Worm (Caenorhabditis elegans) whole organism, late embryonic: ENCODE data around the gene T12C9.7.
A peak's percentile ranks its signal among the peaks of the same experiment; 100 is the strongest.

Experiments
- K02D7.2 ChIP-seq: sonication (generic microtip); optimal IDR thresholded peaks from 2 replicates; lab custom pipeline; 2017; ENCODE audit warnings: mild to moderate bottlenecking, missing genetic modification characterization, missing compliant biosample characterization
- K09A11.1 ChIP-seq: sonication (generic microtip); optimal IDR thresholded peaks from 2 replicates; lab custom pipeline; 2017; ENCODE audit warnings: antibody characterized with exemption, mild to moderate bottlenecking, missing genetic modification characterization, missing compliant biosample characterization; ENCODE audit not compliant: insufficient read depth
- T23F11.4 ChIP-seq: fragments of 200-800 bp; sonication (Bioruptor generic); optimal IDR thresholded peaks from 2 replicates; lab custom pipeline; 2018; ENCODE audit warnings: mild to moderate bottlenecking, missing genetic modification characterization, missing compliant biosample characterization
- ahr-1 ChIP-seq: sonication (generic microtip); optimal IDR thresholded peaks from 2 replicates; lab custom pipeline; 2016; ENCODE audit warnings: missing genetic modification characterization, missing compliant biosample characterization
- ceh-14 ChIP-seq: sonication (generic microtip); optimal IDR thresholded peaks from 2 replicates; lab custom pipeline; 2016; ENCODE audit warnings: missing genotype, missing genetic modification characterization, missing compliant biosample characterization
- ceh-18 ChIP-seq: sonication (generic microtip); optimal IDR thresholded peaks from 2 replicates; lab custom pipeline; 2016; ENCODE audit warnings: missing genetic modification characterization, missing compliant biosample characterization
- ceh-2 ChIP-seq: sonication (generic microtip); optimal IDR thresholded peaks from 2 replicates; lab custom pipeline; 2016; ENCODE audit warnings: missing genotype, missing genetic modification characterization, missing compliant biosample characterization
- ceh-22 ChIP-seq: sonication (generic microtip); optimal IDR thresholded peaks from 2 replicates; lab custom pipeline; 2017; ENCODE audit warnings: missing biosample characterization, missing genetic modification characterization
- ceh-31 ChIP-seq: sonication (generic microtip); optimal IDR thresholded peaks from 2 replicates; lab custom pipeline; 2016; ENCODE audit warnings: missing genetic modification characterization, missing compliant biosample characterization
- ceh-34 ChIP-seq: sonication (generic microtip); optimal IDR thresholded peaks from 2 replicates; lab custom pipeline; 2016; ENCODE audit warnings: mild to moderate bottlenecking, missing genetic modification characterization, missing compliant biosample characterization
- ceh-48 ChIP-seq: sonication (generic microtip); optimal IDR thresholded peaks from 2 replicates; lab custom pipeline; 2016; ENCODE audit warnings: missing genetic modification characterization, inconsistent platforms, missing compliant biosample characterization
- ceh-6 ChIP-seq: fragments of 200-800 bp; sonication (Bioruptor generic); optimal IDR thresholded peaks from 2 replicates; lab custom pipeline; 2018; ENCODE audit warnings: mild to moderate bottlenecking, missing genetic modification characterization, missing compliant biosample characterization
- che-1 ChIP-seq: sonication (generic microtip); optimal IDR thresholded peaks from 2 replicates; lab custom pipeline; 2016; ENCODE audit warnings: mild to moderate bottlenecking, missing genetic modification characterization, missing compliant biosample characterization
- dve-1 ChIP-seq: sonication (generic microtip); optimal IDR thresholded peaks from 2 replicates; lab custom pipeline; 2017; ENCODE audit warnings: antibody characterized with exemption, mild to moderate bottlenecking, missing genetic modification characterization, missing compliant biosample characterization
- elt-2 ChIP-seq: sonication (generic microtip); optimal IDR thresholded peaks from 2 replicates; lab custom pipeline; 2016; ENCODE audit warnings: missing genetic modification reagents, missing genetic modification characterization, missing compliant biosample characterization
- elt-4 ChIP-seq: sonication (generic microtip); optimal IDR thresholded peaks from 2 replicates; lab custom pipeline; 2016; ENCODE audit warnings: missing genetic modification characterization, missing compliant biosample characterization
- ets-4 ChIP-seq: sonication (generic microtip); optimal IDR thresholded peaks from 2 replicates; lab custom pipeline; 2016; ENCODE audit warnings: missing genetic modification characterization, missing compliant biosample characterization
- fax-1 ChIP-seq: sonication (generic microtip); optimal IDR thresholded peaks from 2 replicates; lab custom pipeline; 2016; ENCODE audit warnings: missing genotype, missing genetic modification characterization, missing compliant biosample characterization
- fkh-6 ChIP-seq: sonication (generic microtip); optimal IDR thresholded peaks from 2 replicates; lab custom pipeline; 2016; ENCODE audit warnings: missing genetic modification characterization, missing compliant biosample characterization
- gmeb-2 ChIP-seq: sonication (generic microtip); optimal IDR thresholded peaks from 2 replicates; lab custom pipeline; 2016; ENCODE audit warnings: missing genetic modification characterization, inconsistent platforms, missing compliant biosample characterization
- hlh-30 ChIP-seq: sonication (generic microtip); optimal IDR thresholded peaks from 2 replicates; lab custom pipeline; 2017; ENCODE audit warnings: antibody characterized with exemption, missing genetic modification characterization, missing compliant biosample characterization; ENCODE audit not compliant: insufficient read depth
- hlh-6 ChIP-seq: sonication (generic microtip); optimal IDR thresholded peaks from 2 replicates; lab custom pipeline; 2016; ENCODE audit warnings: missing genotype, missing genetic modification characterization, missing compliant biosample characterization
- hlh-8 ChIP-seq: sonication (generic microtip); optimal IDR thresholded peaks from 2 replicates; lab custom pipeline; 2016; ENCODE audit warnings: missing genotype, missing genetic modification characterization, missing compliant biosample characterization
- lim-6 ChIP-seq: sonication (generic microtip); optimal IDR thresholded peaks from 2 replicates; lab custom pipeline; 2016; ENCODE audit warnings: missing genetic modification characterization, missing compliant biosample characterization
- nfya-1 ChIP-seq: sonication (generic microtip); optimal IDR thresholded peaks from 2 replicates; lab custom pipeline; 2017; ENCODE audit warnings: missing genetic modification characterization, mild to moderate bottlenecking, missing compliant biosample characterization, antibody characterized with exemption, moderate library complexity
- nhr-232 ChIP-seq: sonication (generic microtip); optimal IDR thresholded peaks from 2 replicates; lab custom pipeline; 2016; ENCODE audit warnings: missing genetic modification characterization, missing compliant biosample characterization
- odd-2 ChIP-seq: sonication (generic microtip); optimal IDR thresholded peaks from 2 replicates; lab custom pipeline; 2017; ENCODE audit warnings: antibody characterized with exemption, mild to moderate bottlenecking, missing genetic modification characterization, missing compliant biosample characterization
- pat-9 ChIP-seq: fragments of 200-800 bp; sonication (Bioruptor generic); optimal IDR thresholded peaks from 2 replicates; lab custom pipeline; 2018; ENCODE audit warnings: mild to moderate bottlenecking, missing genetic modification characterization, moderate library complexity, missing compliant biosample characterization
- pax-1 ChIP-seq: fragments of 150-350 bp; optimal IDR thresholded peaks from 2 replicates; lab custom pipeline; 2014; ENCODE audit warnings: missing biosample characterization, missing genetic modification characterization
- pha-2 ChIP-seq: sonication (generic microtip); optimal IDR thresholded peaks from 2 replicates; lab custom pipeline; 2017; ENCODE audit warnings: mild to moderate bottlenecking, missing genetic modification characterization, missing compliant biosample characterization
- pha-4 ChIP-seq: fragments of 150-350 bp; optimal IDR thresholded peaks from 2 replicates; lab custom pipeline; 2018; ENCODE audit warnings: missing biosample characterization, missing genetic modification reagents, missing genetic modification characterization
- pros-1 ChIP-seq: fragments of 150-350 bp; optimal IDR thresholded peaks from 2 replicates; lab custom pipeline; 2014; ENCODE audit warnings: missing biosample characterization, missing genetic modification reagents, missing genetic modification characterization
- ref-2 ChIP-seq: sonication (generic microtip); optimal IDR thresholded peaks from 2 replicates; lab custom pipeline; 2016; ENCODE audit warnings: missing genetic modification characterization, missing compliant biosample characterization
- sox-2 ChIP-seq: fragments of 200-800 bp; sonication (Bioruptor generic); IDR thresholded peaks from 2 replicates; pipeline ENCODE4 v1.3.6; 2022; ENCODE audit warnings: missing genetic modification reagents, missing genetic modification characterization, missing compliant biosample characterization
- tbx-7 ChIP-seq: sonication (generic microtip); optimal IDR thresholded peaks from 2 replicates; lab custom pipeline; 2016; ENCODE audit warnings: missing genotype, missing genetic modification characterization, missing compliant biosample characterization
- unc-42 ChIP-seq: sonication (generic microtip); optimal IDR thresholded peaks from 2 replicates; lab custom pipeline; 2016; ENCODE audit warnings: missing genotype, missing genetic modification characterization, missing compliant biosample characterization

T12C9.7 gene

DNA sequence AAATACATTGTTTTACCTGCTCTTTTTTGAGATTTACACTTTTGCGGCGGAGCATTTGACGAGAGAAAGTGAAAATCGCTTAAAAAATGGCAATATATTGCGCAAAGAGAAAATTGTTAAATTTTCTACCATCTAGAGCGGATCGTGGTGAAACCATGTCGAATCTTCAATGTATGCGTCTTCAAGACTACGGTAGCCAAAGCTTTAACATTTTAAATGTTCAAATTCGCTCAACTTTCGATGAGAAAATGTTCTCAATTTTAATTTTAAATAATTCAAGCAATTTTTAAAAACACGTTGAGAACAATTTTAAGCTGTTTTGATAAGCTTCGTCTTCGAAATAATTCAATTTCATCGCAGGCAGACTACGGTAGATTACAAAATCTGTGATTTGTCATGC lies 454 bp downstream of the T12C9.7 start:
- TF ChIP-seq ref-2 (tag; lab: Kevin White, UChicago), result no peak

DNA sequence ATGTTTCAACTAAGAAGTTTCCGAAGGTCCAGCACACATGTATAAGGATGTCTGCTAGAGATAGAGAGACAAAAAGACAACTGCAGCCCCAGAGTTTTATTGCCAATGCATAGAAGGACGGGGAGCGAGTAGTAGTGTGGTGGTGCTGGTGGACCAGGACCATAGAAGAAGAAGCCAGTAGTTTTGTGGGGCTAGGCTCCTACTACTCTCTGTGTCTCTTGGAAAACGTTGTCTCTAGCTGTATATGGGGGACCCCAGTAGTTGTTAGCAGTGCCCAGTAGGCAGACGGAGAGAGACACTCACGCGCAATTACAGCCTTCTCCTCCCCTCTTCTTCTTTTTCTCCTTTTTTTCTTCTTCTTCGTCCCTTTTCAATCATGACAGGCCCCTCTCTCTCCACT lies 4.7 kb downstream of the T12C9.7 start:
- TF ChIP-seq ceh-31 (peak; percentile 59), ceh-18 (tag; lab: Kevin White, UChicago) (peak; percentile 39), unc-42 (peak; percentile 53), lim-6 (tag; lab: Kevin White, UChicago) (peak; percentile 11), K02D7.2 (tag; lab: Kevin White, UChicago) (no peak), hlh-30 (no peak), ceh-14 (tag; lab: Kevin White, UChicago) (peak; percentile 42)

DNA sequence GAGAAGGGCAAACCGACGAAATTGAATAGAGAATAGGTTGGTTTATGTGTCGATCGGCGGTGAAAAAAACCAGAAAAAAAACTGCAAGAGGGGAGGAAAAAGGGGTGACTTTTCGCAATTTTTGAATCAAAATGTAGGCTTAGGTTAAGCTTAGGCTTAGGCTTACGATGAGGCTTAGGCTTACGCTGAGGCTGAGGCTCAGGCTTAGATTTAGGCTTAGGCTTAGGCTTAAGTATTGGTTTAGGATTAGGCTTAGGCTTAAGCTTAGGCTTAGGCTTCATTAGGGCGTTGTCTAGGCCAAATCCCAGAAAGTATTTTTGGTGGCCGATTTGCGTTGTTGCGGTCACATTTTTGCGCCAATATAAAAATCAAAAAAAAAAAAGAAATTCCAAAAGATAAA lies 5.9 kb downstream of the T12C9.7 start:
- peak; percentile 63 for TF ChIP-seq dve-1
- TF ChIP-seq nfya-1 (tag; lab: Kevin White, UChicago), result no peak

DNA sequence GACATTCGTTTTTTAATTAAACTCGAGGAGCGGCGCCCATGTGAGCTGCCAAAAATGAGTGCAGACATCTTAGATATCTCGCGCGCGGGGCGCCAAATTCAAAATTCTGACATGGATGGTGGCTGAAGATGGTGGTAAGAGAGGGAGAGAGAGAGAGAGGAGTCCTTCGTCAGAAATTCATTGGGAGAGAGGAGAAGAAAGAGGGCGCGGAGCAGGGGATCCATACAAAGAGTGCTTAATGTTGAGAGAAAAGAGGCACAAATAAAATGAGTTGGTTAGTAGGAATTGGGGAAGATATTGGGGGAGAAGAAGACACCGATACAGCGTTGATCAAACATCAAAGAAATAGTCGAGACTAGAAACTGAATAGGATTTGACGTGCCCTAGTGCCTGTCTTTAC lies 7.3 kb downstream of the T12C9.7 start:
- TF ChIP-seq elt-2, result no peak
- TF ChIP-seq elt-4 (tag; lab: Kevin White, UChicago), result no peak
- peak; percentile 54 for TF ChIP-seq unc-42
- no peak for TF ChIP-seq ahr-1 (tag; lab: Kevin White, UChicago)
- no peak for TF ChIP-seq hlh-6
- no peak for TF ChIP-seq tbx-7 (tag; lab: Kevin White, UChicago)
- peak; percentile 4 for TF ChIP-seq ceh-31

DNA sequence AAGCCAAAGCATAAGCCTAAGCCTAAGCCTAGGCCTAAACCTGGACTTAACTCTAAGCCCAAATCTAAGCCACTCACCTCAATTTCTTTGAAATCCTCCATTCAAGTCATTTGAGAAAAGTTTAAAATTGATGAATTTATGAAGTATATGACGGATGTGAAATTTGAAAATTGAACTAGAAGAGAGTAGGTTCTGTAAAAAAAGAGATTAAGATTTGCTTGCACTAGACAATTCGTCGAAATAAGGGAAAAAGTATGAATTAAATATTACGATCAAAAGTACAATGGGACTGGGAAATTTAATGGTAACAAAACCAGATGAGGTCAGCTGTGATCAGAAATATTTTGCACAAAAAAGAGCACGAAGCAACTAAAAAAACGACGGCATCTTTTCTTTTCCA lies 7.7 kb downstream of the T12C9.7 start, which contains the start of gene twk-2:
Gene twk-2, minus strand, starts transcription at position 101 of the 400 bp plus-strand sequence.
- no peak for TF ChIP-seq pros-1 (tag; lab: Kevin White, UChicago)
- TF ChIP-seq ref-2 (tag; lab: Kevin White, UChicago), result no peak
- TF ChIP-seq, all 69 proteins: peak for 0

DNA sequence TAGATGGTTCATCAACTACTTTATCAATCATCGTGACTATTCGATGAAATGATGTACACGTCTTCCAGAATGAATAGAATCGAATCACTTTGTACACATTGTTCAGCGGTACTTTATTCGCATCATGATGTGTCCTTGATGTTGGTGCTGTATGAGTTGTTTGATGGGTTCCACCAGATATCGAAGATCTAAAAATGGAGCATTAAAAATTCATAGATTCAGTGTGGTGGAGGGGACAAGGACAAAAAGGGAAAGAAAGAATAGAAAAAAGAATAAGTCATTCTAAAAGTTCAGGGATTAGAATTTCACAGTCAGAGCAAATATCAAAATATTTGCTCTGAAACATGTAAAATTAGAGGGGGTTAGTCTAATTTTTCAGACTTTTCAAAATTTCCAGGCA lies 15.9 kb downstream of the T12C9.7 start:
- TF ChIP-seq ceh-48, result no peak
- TF ChIP-seq fkh-6, result no peak
- no peak for TF ChIP-seq elt-2
- no peak for TF ChIP-seq ets-4 (tag; lab: Kevin White, UChicago)

DNA sequence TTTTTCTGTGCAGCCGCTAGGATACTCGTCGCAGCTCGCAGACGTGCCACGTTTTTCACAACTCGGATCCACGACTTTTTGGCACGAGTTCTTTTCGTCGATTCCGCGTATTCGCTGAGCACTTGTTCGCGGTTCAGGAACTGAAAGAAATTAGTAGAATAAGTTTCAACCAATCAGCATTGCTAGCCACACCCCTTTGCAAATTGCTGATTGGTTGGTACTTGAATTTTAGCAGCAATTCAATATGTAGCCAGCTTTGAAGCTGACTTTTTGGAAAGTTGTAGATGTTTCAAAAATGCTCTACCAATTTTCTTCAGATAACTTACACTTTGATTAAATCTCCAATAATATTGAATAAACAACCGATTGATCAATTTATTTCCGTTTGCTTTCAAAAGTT lies 19.5 kb downstream of the T12C9.7 start:
- TF ChIP-seq ceh-14 (tag; lab: Kevin White, UChicago), result no peak
- no peak for TF ChIP-seq pros-1 (tag; lab: Kevin White, UChicago)
- no peak for TF ChIP-seq sox-2
- no peak for TF ChIP-seq pat-9 (tag; lab: Kevin White, UChicago)
- TF ChIP-seq nfya-1 (tag; lab: Kevin White, UChicago), result peak; percentile 81
- TF ChIP-seq ceh-6, result no peak
- TF ChIP-seq unc-42, result no peak

DNA sequence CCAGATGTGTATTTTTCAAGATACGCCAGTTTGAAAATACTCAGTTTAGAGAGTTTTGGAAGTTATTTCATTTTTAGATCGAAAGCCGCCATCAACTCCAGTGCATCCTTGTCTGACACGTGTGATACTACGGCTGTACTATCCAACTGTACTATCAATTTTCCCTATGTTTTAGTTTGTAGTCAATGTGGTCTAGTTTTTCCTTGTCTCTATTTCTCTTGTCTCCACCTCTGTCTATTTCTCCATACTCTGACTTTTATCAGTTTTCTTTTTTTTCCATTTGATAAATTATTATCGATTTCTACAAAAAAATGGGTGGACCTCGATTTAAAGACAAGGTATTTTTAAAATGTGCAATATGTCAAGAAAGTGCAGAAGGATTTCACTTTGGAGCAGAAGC lies 22.1 kb downstream of the T12C9.7 start, which contains the start of gene nhr-16:
Gene nhr-16, plus strand, starts transcription at position 205 of the 400 bp plus-strand sequence.
- TF ChIP-seq pha-2 (no peak), elt-2 (peak; percentile 43)

DNA sequence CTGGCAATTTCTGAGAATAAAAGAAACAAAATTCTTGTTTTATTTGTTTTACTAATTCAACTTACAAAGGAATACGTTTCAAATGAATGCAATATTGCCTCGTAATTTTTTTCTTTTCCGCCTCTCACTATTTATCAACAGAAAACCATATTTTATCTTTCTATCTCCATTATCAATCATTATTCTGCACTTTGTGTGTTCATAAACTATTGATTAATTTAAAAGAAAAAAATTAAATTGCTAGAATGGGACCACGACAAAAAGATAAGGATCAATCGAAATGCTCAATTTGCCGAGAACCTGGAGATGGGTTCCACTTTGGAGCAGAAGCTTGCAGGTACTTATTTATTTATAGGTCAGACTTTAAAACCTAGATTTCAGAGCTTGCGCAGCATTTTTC lies 25.6 kb downstream of the T12C9.7 start, which contains the start of gene nhr-273:
Gene nhr-273, plus strand, starts transcription at position 167 of the 400 bp plus-strand sequence.
- TF ChIP-seq elt-2 (peak; percentile 34), nhr-232 (tag; lab: Kevin White, UChicago) (no peak)

DNA sequence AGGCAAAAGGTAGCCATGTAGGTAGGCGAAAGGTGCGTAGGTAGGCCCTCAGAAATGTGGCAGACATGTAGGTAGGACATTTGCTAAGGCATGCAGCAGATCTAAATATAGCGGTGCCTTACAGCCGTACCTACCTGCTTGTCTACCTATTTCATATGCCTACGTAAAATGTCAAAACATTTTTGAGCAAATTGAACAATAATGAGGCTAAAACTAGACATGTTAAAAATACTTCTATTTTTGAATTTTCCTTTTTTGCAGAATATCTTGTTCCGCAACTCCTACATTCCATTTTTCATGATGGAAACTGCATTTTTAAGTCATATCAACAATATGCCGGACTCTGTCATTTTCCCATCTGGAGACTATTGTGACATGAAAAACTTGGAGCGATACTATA lies 26.5 kb downstream of the T12C9.7 start:
- TF ChIP-seq gmeb-2 (tag; lab: Kevin White, UChicago) (no peak), che-1 (no peak), T23F11.4 (no peak), ceh-2 (tag; lab: Kevin White, UChicago) (no peak), pax-1 (tag; lab: Kevin White, UChicago) (no peak), hlh-8 (no peak), ceh-22 (tag; lab: Kevin White, UChicago) (no peak), odd-2 (no peak), pha-4 (tag; lab: Kevin White, UChicago) (no peak), K09A11.1 (no peak), ceh-34 (no peak), ceh-6 (no peak), fax-1 (tag; lab: Kevin White, UChicago) (no peak), nfya-1 (tag; lab: Kevin White, UChicago) (no peak), ceh-18 (tag; lab: Kevin White, UChicago) (no peak)
